Fruit fly (Drosophila melanogaster) whole organism, prepupa: Measurements from ENCODE around the gene CG45066.
A peak's percentile ranks its signal among the peaks of the same experiment; 100 is the strongest.

ENCODE experiments used
- CG15336 ChIP-seq: fragments of 200-800 bp; sonication (Bioruptor generic); IDR thresholded peaks from 2 replicates; pipeline ENCODE4 v1.3.6; 2022; ENCODE audit warnings: missing biosample characterization, missing genetic modification characterization
- CG32006 ChIP-seq: fragments of 200-800 bp; sonication (Bioruptor generic); optimal IDR thresholded peaks from 3 replicates; lab custom pipeline; 2017; ENCODE audit warnings: missing biosample characterization, mild to moderate bottlenecking, missing genetic modification characterization
- CG34406 ChIP-seq: fragments of 200-800 bp; sonication (Bioruptor generic); optimal IDR thresholded peaks from 3 replicates; lab custom pipeline; 2016; ENCODE audit warnings: missing biosample characterization, missing genetic modification characterization
- CG6276 ChIP-seq: fragments of 200-800 bp; sonication (Bioruptor generic); optimal IDR thresholded peaks from 2 replicates; lab custom pipeline; 2017; ENCODE audit warnings: missing biosample characterization, mild to moderate bottlenecking, missing genetic modification characterization
- CG7368 ChIP-seq: fragments of 200-800 bp; sonication (Bioruptor generic); optimal IDR thresholded peaks from 3 replicates; lab custom pipeline; 2016; ENCODE audit warnings: missing biosample characterization, missing genetic modification characterization
- CG8319 ChIP-seq: fragments of 200-800 bp; sonication (Bioruptor generic); optimal IDR thresholded peaks from 3 replicates; lab custom pipeline; 2016; ENCODE audit warnings: missing biosample characterization, missing genetic modification characterization
- CG9139 ChIP-seq: fragments of 200-800 bp; sonication (Bioruptor generic); optimal IDR thresholded peaks from 3 replicates; lab custom pipeline; 2017; ENCODE audit warnings: missing biosample characterization, mild to moderate bottlenecking, missing genetic modification characterization
- Gug ChIP-seq: fragments of 200-800 bp; sonication (Bioruptor generic); IDR thresholded peaks from 2 replicates; pipeline ENCODE4 v1.3.6; 2022; ENCODE audit warnings: missing biosample characterization, missing genetic modification characterization
- OdsH ChIP-seq: fragments of 200-800 bp; sonication (Bioruptor generic); optimal IDR thresholded peaks from 3 replicates; lab custom pipeline; 2016; ENCODE audit warnings: missing biosample characterization, missing genetic modification characterization
- Sox102F ChIP-seq: fragments of 200-800 bp; sonication (Bioruptor generic); optimal IDR thresholded peaks from 2 replicates; lab custom pipeline; 2016; ENCODE audit warnings: missing biosample characterization, mild to moderate bottlenecking, missing genetic modification characterization
- net ChIP-seq: fragments of 200-800 bp; sonication (Bioruptor generic); optimal IDR thresholded peaks from 3 replicates; lab custom pipeline; 2016; ENCODE audit warnings: missing biosample characterization, missing genetic modification characterization
- salr ChIP-seq, 2 experiments: fragments of 200-800 bp; sonication (Bioruptor generic); optimal IDR thresholded peaks; 3 replicates each; lab custom pipeline; 2016 to 2018; ENCODE audit warnings: missing biosample characterization in 2 of 2, missing genetic modification characterization in 2 of 2, mild to moderate bottlenecking in 1 of 2
- ss ChIP-seq, 2 experiments: fragments of 200-800 bp; sonication (Bioruptor generic); optimal IDR thresholded peaks; 2 replicates in 1 of 2; 3 replicates in 1 of 2; lab custom pipeline; 2017 to 2018; ENCODE audit warnings: mild to moderate bottlenecking in 2 of 2, missing biosample characterization in 2 of 2, missing genetic modification characterization in 2 of 2, moderate library complexity in 1 of 2
- topi ChIP-seq: fragments of 200-800 bp; sonication (Bioruptor generic); optimal IDR thresholded peaks from 3 replicates; lab custom pipeline; 2016; ENCODE audit warnings: missing biosample characterization, missing genetic modification characterization

DNA sequence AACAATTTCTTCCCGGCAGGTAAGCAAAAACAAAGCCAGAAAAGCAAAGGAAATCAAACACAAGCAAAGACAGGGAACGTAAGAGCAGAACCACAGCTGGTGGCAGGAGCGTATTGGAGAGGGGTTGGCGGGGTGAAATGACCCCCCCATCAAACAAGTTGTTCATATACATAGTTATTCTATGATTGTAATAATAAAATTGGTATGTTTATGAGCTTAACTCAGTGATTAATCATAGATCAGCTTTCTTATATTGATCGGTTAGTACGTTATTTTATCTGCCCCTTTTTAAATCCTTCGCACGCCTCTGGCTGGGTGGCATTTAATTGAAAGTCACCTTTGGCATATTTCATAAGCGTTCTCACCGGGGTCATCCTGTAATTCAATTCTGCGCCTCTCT is 37.6 kb downstream of the CG45066 start:
- TF ChIP-seq Gug (GFP tag; lab: Robert Waterston, UW), result no peak; the same call in 1 of the 2 replicates
- TF ChIP-seq CG8319 (GFP tag; lab: Kevin White, UChicago), result no peak
- TF ChIP-seq net (GFP tag; lab: Kevin White, UChicago), result peak; percentile 14
- peak; percentile 49 for TF ChIP-seq OdsH
- TF ChIP-seq Sox102F (GFP tag; lab: Kevin White, UChicago), result peak; percentile 29
- TF ChIP-seq CG7368 (GFP tag; lab: Kevin White, UChicago), result no peak
- TF ChIP-seq CG6276, result peak; percentile 37
- TF ChIP-seq topi, result peak; percentile 56
- peak in 1 of 2 experiments; percentile 59 for TF ChIP-seq ss (GFP tag; optimal IDR thresholded peaks at IDR 0.05; lab: Kevin White, UChicago)
- no peak for TF ChIP-seq salr (GFP tag; optimal IDR thresholded peaks at IDR 0.05; lab: Kevin White, UChicago)
- 0 out of 2 replicates have a peak, but pooled peaks have one; percentile 20 for TF ChIP-seq CG15336 (GFP tag; lab: Robert Waterston, UW)
- peak; percentile 30 for TF ChIP-seq CG34406 (GFP tag; lab: Kevin White, UChicago)
- peak; percentile 10 for TF ChIP-seq CG9139 (GFP tag; lab: Kevin White, UChicago)
- TF ChIP-seq CG32006 (GFP tag; lab: Kevin White, UChicago), result peak; percentile 26
